Fruit fly (Drosophila melanogaster) whole organism, embryonic: Measurements from ENCODE around the gene CG1738.

Experiments used
- Ada2b ChIP-seq: fragments of 200-800 bp; sonication (Bioruptor generic); IDR thresholded peaks from 2 replicates; pipeline ENCODE4 v1.3.6; 2022; ENCODE audit warnings: missing biosample characterization, missing genetic modification characterization
- Adf1 ChIP-seq: fragments of 200-800 bp; sonication (Bioruptor generic); IDR thresholded peaks from 2 replicates; pipeline ENCODE4 v1.3.6; 2022; ENCODE audit warnings: missing biosample characterization, missing genetic modification characterization
- B-H2 ChIP-seq: fragments of 200-800 bp; sonication (Bioruptor generic); optimal IDR thresholded peaks from 2 replicates; lab custom pipeline; 2018; ENCODE audit warnings: missing biosample characterization, mild to moderate bottlenecking, missing genetic modification characterization
- BtbVII ChIP-seq: fragments of 200-800 bp; sonication (Bioruptor generic); optimal IDR thresholded peaks from 3 replicates; lab custom pipeline; 2017; ENCODE audit warnings: missing biosample characterization, mild to moderate bottlenecking, missing genetic modification characterization
- C15 ChIP-seq: fragments of 200-800 bp; sonication (Bioruptor generic); IDR thresholded peaks from 3 replicates; pipeline ENCODE4 v1.3.6; 2022; ENCODE audit warnings: missing biosample characterization, missing genetic modification characterization
- CG12391 ChIP-seq: fragments of 200-800 bp; sonication (Bioruptor generic); optimal IDR thresholded peaks from 3 replicates; lab custom pipeline; 2018; ENCODE audit warnings: missing biosample characterization, mild to moderate bottlenecking, missing genetic modification characterization, moderate library complexity
- CG14441 ChIP-seq: fragments of 200-800 bp; sonication (Bioruptor generic); IDR thresholded peaks from 2 replicates; pipeline ENCODE4 v1.3.6; 2022; ENCODE audit warnings: missing biosample characterization, missing genetic modification characterization
- CG14667 ChIP-seq: fragments of 200-800 bp; sonication (Bioruptor generic); IDR thresholded peaks from 2 replicates; pipeline ENCODE4 v1.3.6; 2022; ENCODE audit warnings: missing biosample characterization, missing genetic modification characterization
- CG1529 ChIP-seq: fragments of 200-800 bp; sonication (Bioruptor generic); optimal IDR thresholded peaks from 3 replicates; lab custom pipeline; 2018; ENCODE audit warnings: missing biosample characterization, missing genetic modification characterization
- CG15601 ChIP-seq: fragments of 200-800 bp; sonication (Bioruptor generic); optimal IDR thresholded peaks from 3 replicates; lab custom pipeline; 2019; ENCODE audit warnings: missing biosample characterization, mild to moderate bottlenecking, missing genetic modification characterization, moderate library complexity
- CG16863 ChIP-seq: fragments of 200-800 bp; sonication (Bioruptor generic); optimal IDR thresholded peaks from 3 replicates; lab custom pipeline; 2016; ENCODE audit warnings: missing biosample characterization, missing genetic modification characterization
- CG17361 ChIP-seq: fragments of 200-800 bp; sonication (Bioruptor generic); IDR thresholded peaks from 3 replicates; pipeline ENCODE4 v1.3.6; 2022; ENCODE audit warnings: missing biosample characterization, missing genetic modification characterization
- CG31365 ChIP-seq: fragments of 200-800 bp; sonication (Bioruptor generic); optimal IDR thresholded peaks from 2 replicates; lab custom pipeline; 2018; ENCODE audit warnings: missing biosample characterization, mild to moderate bottlenecking, missing genetic modification characterization
- CG3163 ChIP-seq: fragments of 200-800 bp; sonication (Bioruptor generic); optimal IDR thresholded peaks from 3 replicates; lab custom pipeline; 2016; ENCODE audit warnings: missing biosample characterization, missing genetic modification characterization
- CG32772 ChIP-seq: fragments of 200-800 bp; sonication (Bioruptor generic); IDR thresholded peaks from 2 replicates; pipeline ENCODE4 v1.3.6; 2022; ENCODE audit warnings: missing biosample characterization, missing genetic modification characterization
- CG33213 ChIP-seq: fragments of 200-800 bp; sonication (Bioruptor generic); optimal IDR thresholded peaks from 3 replicates; lab custom pipeline; 2016; ENCODE audit warnings: missing biosample characterization, missing genetic modification characterization
- CG4328 ChIP-seq: fragments of 200-800 bp; sonication (Bioruptor generic); optimal IDR thresholded peaks from 3 replicates; lab custom pipeline; 2017; ENCODE audit warnings: missing biosample characterization, missing genetic modification reagents, missing genetic modification characterization
- CG6272 ChIP-seq: fragments of 200-800 bp; sonication (Bioruptor generic); IDR thresholded peaks from 2 replicates; pipeline ENCODE4 v1.3.6; 2022; ENCODE audit warnings: missing biosample characterization, missing genetic modification characterization
- CG8944 ChIP-seq: fragments of 200-800 bp; sonication (Bioruptor generic); optimal IDR thresholded peaks from 3 replicates; lab custom pipeline; 2016; ENCODE audit warnings: missing biosample characterization, missing genetic modification characterization
- CG9817 ChIP-seq: fragments of 200-800 bp; sonication (Bioruptor generic); optimal IDR thresholded peaks from 2 replicates; lab custom pipeline; 2018; ENCODE audit warnings: missing biosample characterization, mild to moderate bottlenecking, missing genetic modification characterization, moderate library complexity
- Fer2 ChIP-seq: fragments of 200-800 bp; sonication (Bioruptor generic); optimal IDR thresholded peaks from 2 replicates; lab custom pipeline; 2018; ENCODE audit warnings: missing biosample characterization, mild to moderate bottlenecking, missing genetic modification characterization, moderate library complexity
- Hey ChIP-seq: fragments of 200-800 bp; sonication (Bioruptor generic); optimal IDR thresholded peaks from 3 replicates; lab custom pipeline; 2018; ENCODE audit warnings: missing biosample characterization, mild to moderate bottlenecking, missing genetic modification characterization
- Hmx ChIP-seq: fragments of 200-800 bp; sonication (Bioruptor generic); optimal IDR thresholded peaks from 2 replicates; lab custom pipeline; 2016; ENCODE audit warnings: missing biosample characterization, missing genetic modification characterization
- Lhr ChIP-seq: fragments of 200-800 bp; sonication (Bioruptor generic); optimal IDR thresholded peaks from 3 replicates; lab custom pipeline; 2017; ENCODE audit warnings: mild to moderate bottlenecking, missing biosample characterization, missing genetic modification reagents, missing genetic modification characterization
- Meics ChIP-seq: fragments of 200-800 bp; sonication (Bioruptor generic); optimal IDR thresholded peaks from 2 replicates; lab custom pipeline; 2017; ENCODE audit warnings: missing biosample characterization, mild to moderate bottlenecking, missing genetic modification characterization
- Mes4 ChIP-seq: fragments of 200-800 bp; sonication (Bioruptor generic); optimal IDR thresholded peaks from 2 replicates; lab custom pipeline; 2016; ENCODE audit warnings: missing biosample characterization, missing genetic modification characterization
- PHDP ChIP-seq: fragments of 200-800 bp; sonication (Bioruptor generic); optimal IDR thresholded peaks from 3 replicates; lab custom pipeline; 2018; ENCODE audit warnings: missing biosample characterization, mild to moderate bottlenecking, missing genetic modification characterization, moderate library complexity
- Pdp1 ChIP-seq, 2 experiments: fragments of 200-800 bp; sonication (Bioruptor generic); optimal IDR thresholded peaks; 3 replicates each; lab custom pipeline; 2016; ENCODE audit warnings: missing biosample characterization in 2 of 2, missing genetic modification characterization in 2 of 2, mild to moderate bottlenecking in 1 of 2, moderate library complexity in 1 of 2
- ac ChIP-seq: fragments of 200-800 bp; sonication (Bioruptor generic); optimal IDR thresholded peaks from 3 replicates; lab custom pipeline; 2017; ENCODE audit warnings: missing biosample characterization, mild to moderate bottlenecking, missing genetic modification characterization
- amos ChIP-seq: fragments of 200-800 bp; sonication (Bioruptor generic); IDR thresholded peaks from 2 replicates; pipeline ENCODE4 v1.3.6; 2022; ENCODE audit warnings: missing biosample characterization, missing genetic modification characterization; ENCODE audit not compliant: partially characterized antibody
- aop ChIP-seq: fragments of 200-800 bp; sonication (Bioruptor generic); IDR thresholded peaks from 2 replicates; pipeline ENCODE4 v1.3.6; 2022; ENCODE audit warnings: missing biosample characterization, missing genetic modification characterization
- ase ChIP-seq: fragments of 200-800 bp; sonication (Bioruptor generic); IDR thresholded peaks from 3 replicates; pipeline ENCODE4 v1.3.6; 2022; ENCODE audit warnings: missing biosample characterization, missing genetic modification characterization
- bigmax ChIP-seq: fragments of 200-800 bp; sonication (Bioruptor generic); optimal IDR thresholded peaks from 2 replicates; lab custom pipeline; 2018; ENCODE audit warnings: missing biosample characterization, mild to moderate bottlenecking, missing genetic modification characterization
- chif ChIP-seq, 2 experiments: fragments of 200-800 bp; sonication (Bioruptor generic); optimal IDR thresholded peaks; 3 replicates each; lab custom pipeline; 2016; ENCODE audit warnings: missing biosample characterization in 2 of 2, missing genetic modification characterization in 2 of 2
- en ChIP-seq: fragments of 200-800 bp; sonication (Bioruptor generic); optimal IDR thresholded peaks from 2 replicates; lab custom pipeline; 2016; ENCODE audit warnings: missing biosample characterization, missing genetic modification characterization
- ewg ChIP-seq: fragments of 200-800 bp; sonication (Bioruptor generic); optimal IDR thresholded peaks from 3 replicates; lab custom pipeline; 2017; ENCODE audit warnings: mild to moderate bottlenecking, missing biosample characterization, missing genetic modification reagents, missing genetic modification characterization
- gce ChIP-seq: fragments of 200-800 bp; sonication (Bioruptor generic); IDR thresholded peaks from 3 replicates; pipeline ENCODE4 v1.3.6; 2022; ENCODE audit warnings: missing biosample characterization, missing genetic modification characterization
- gcm ChIP-seq: fragments of 200-800 bp; sonication (Bioruptor generic); optimal IDR thresholded peaks from 2 replicates; lab custom pipeline; 2019; ENCODE audit warnings: missing biosample characterization, mild to moderate bottlenecking, missing genetic modification characterization, moderate library complexity
- h ChIP-seq: fragments of >200 bp; optimal IDR thresholded peaks from 2 replicates; lab custom pipeline; 2017
- jigr1 ChIP-seq: fragments of 200-800 bp; sonication (Bioruptor generic); IDR thresholded peaks from 3 replicates; pipeline ENCODE4 v1.3.6; 2022; ENCODE audit warnings: missing biosample characterization, missing genetic modification characterization
- jumu ChIP-seq: fragments of 200-800 bp; sonication (Bioruptor generic); optimal IDR thresholded peaks from 3 replicates; lab custom pipeline; 2016; ENCODE audit warnings: missing biosample characterization, missing genetic modification characterization
- lola ChIP-seq, 3 experiments: fragments of >200 bp in 2 of 3; fragments of 200-800 bp in 1 of 3; sonication (Bioruptor generic) in 1 of 3; optimal IDR thresholded peaks; 2 replicates each; lab custom pipeline; 2017 to 2019; ENCODE audit warnings: missing biosample characterization in 3 of 3, missing genetic modification characterization in 3 of 3, mild to moderate bottlenecking in 1 of 3, moderate library complexity in 1 of 3
- otp ChIP-seq: fragments of 200-800 bp; sonication (Bioruptor generic); IDR thresholded peaks from 3 replicates; pipeline ENCODE4, ENCODE4 v1.3.6; 2022; ENCODE audit warnings: missing biosample characterization, missing genetic modification characterization
- pum ChIP-seq: fragments of 200-800 bp; sonication (Bioruptor generic); optimal IDR thresholded peaks from 2 replicates; lab custom pipeline; 2016; ENCODE audit warnings: missing biosample characterization, missing genetic modification characterization
- sc ChIP-seq, 3 experiments: fragments of >200 bp in 2 of 3; fragments of 200-800 bp in 1 of 3; sonication (Bioruptor generic) in 1 of 3; optimal IDR thresholded peaks; 2 replicates in 2 of 3; 3 replicates in 1 of 3; lab custom pipeline; 2017; ENCODE audit warnings: mild to moderate bottlenecking in 1 of 3, missing biosample characterization in 1 of 3, missing genetic modification characterization in 1 of 3, missing genetic modification reagents in 1 of 3
- stc ChIP-seq: fragments of 200-800 bp; sonication (Bioruptor generic); IDR thresholded peaks from 2 replicates; pipeline ENCODE4 v1.3.6; 2022; ENCODE audit warnings: missing biosample characterization, missing genetic modification characterization
- tgo ChIP-seq: fragments of 200-800 bp; sonication (Bioruptor generic); IDR thresholded peaks from 3 replicates; pipeline ENCODE4 v1.3.6; 2022; ENCODE audit warnings: missing biosample characterization, missing genetic modification characterization
- yki ChIP-seq: fragments of >200 bp; optimal IDR thresholded peaks from 3 replicates; lab custom pipeline; 2018
- zen2 ChIP-seq: fragments of 200-800 bp; sonication (Bioruptor generic); IDR thresholded peaks from 3 replicates; pipeline ENCODE4 v1.3.6; 2022; ENCODE audit warnings: missing biosample characterization, missing genetic modification characterization; ENCODE audit not compliant: partially characterized antibody

CG1738 gene

dm6 chrX:11390625-11391363 is 41.9 kb downstream of the CG1738 start (continued):
- TF ChIP-seq chif (GFP tag; optimal IDR thresholded peaks at IDR 0.05; lab: Kevin White, UChicago) (peak; percentile 59 to 83), yki (lab: Kevin White, UChicago) (no peak), gce (GFP tag; lab: Robert Waterston, UW) (peak; percentile 65; the same call in 2 of the 3 replicates), ase (GFP tag; lab: Robert Waterston, UW) (peak; percentile 83; the same call in 2 of the 3 replicates), CG14441 (GFP tag; lab: Robert Waterston, UW) (peak; percentile 89), tgo (peak; percentile 86), zen2 (no peak), Pdp1 (GFP tag; optimal IDR thresholded peaks at IDR 0.05; lab: Kevin White, UChicago) (peak; percentile 54 to 77), PHDP (peak; percentile 77), CG31365 (tag; lab: Kevin White, UChicago) (peak; percentile 24), CG12391 (peak; percentile 69), aop (0 out of 2 replicates have a peak, but pooled peaks have one; percentile 22), bigmax (GFP tag; lab: Kevin White, UChicago) (no peak), Lhr (GFP tag; lab: Kevin White, UChicago) (peak; percentile 41), jigr1 (GFP tag; lab: Robert Waterston, UW) (0 out of 3 replicates have a peak, but pooled peaks have one; percentile 18), CG32772 (GFP tag; lab: Robert Waterston, UW) (peak; percentile 85), Fer2 (peak; percentile 57), CG9817 (peak; percentile 78), Meics (GFP tag; lab: Kevin White, UChicago) (peak; percentile 79), amos (no peak), CG6272 (GFP tag; lab: Robert Waterston, UW) (peak; percentile 72), Hey (tag; lab: Kevin White, UChicago) (peak; percentile 5), CG4328 (GFP tag; lab: Kevin White, UChicago) (peak; percentile 48), Mes4 (GFP tag; lab: Kevin White, UChicago) (no peak), ac (GFP tag; lab: Kevin White, UChicago) (no peak), C15 (peak; percentile 74; the same call in 1 of the 3 replicates), CG8944 (GFP tag; lab: Kevin White, UChicago) (peak; percentile 55), h (lab: Kevin White, UChicago) (no peak), Hmx (peak; percentile 39), CG1529 (GFP tag; lab: Kevin White, UChicago) (peak; percentile 41), ewg (GFP tag; lab: Kevin White, UChicago) (peak; percentile 50), BtbVII (peak; percentile 52), lola (GFP tag; optimal IDR thresholded peaks at IDR 0.05; lab: Kevin White, UChicago) (peak in 1 of 3 experiments; percentile 60), CG15601 (tag; lab: Kevin White, UChicago) (peak; percentile 55), pum (GFP tag; lab: Kevin White, UChicago) (peak; percentile 68), B-H2 (no peak), otp (GFP tag; lab: Robert Waterston, UW) (peak; percentile 59; the same call in 2 of the 3 replicates), CG33213 (GFP tag; lab: Kevin White, UChicago) (peak; percentile 56), sc (optimal IDR thresholded peaks at IDR 0.05; lab: Kevin White, UChicago) (no peak), sc (GFP tag; optimal IDR thresholded peaks at IDR 0.05; lab: Kevin White, UChicago) (peak; percentile 52), jumu (GFP tag; lab: Kevin White, UChicago) (peak; percentile 84), Ada2b (peak; percentile 91), CG3163 (peak; percentile 10), CG17361 (peak; percentile 76), CG14667 (GFP tag; lab: Robert Waterston, UW) (peak; percentile 80), Adf1 (GFP tag; lab: Robert Waterston, UW) (peak; percentile 56; the same call in 1 of the 2 replicates), stc (GFP tag; lab: Robert Waterston, UW) (peak; percentile 82), gcm (GFP tag; lab: Kevin White, UChicago) (peak; percentile 37), CG16863 (GFP tag; lab: Kevin White, UChicago) (peak; percentile 72), en (GFP tag; lab: Kevin White, UChicago) (peak; percentile 51)
